Worm (Caenorhabditis elegans) whole organism, late embryonic: ENCODE measurements around the gene C35A11.4.

ENCODE experiments used
- C38D4.7 ChIP-seq: fragments of 200-800 bp; sonication (Bioruptor generic); optimal IDR thresholded peaks from 2 replicates; lab custom pipeline; 2018; ENCODE audit warnings: mild to moderate bottlenecking, missing genetic modification characterization, moderate library complexity, missing compliant biosample characterization
- F13H6.1 ChIP-seq: sonication (generic microtip); optimal IDR thresholded peaks from 2 replicates; lab custom pipeline; 2016; ENCODE audit warnings: missing genetic modification characterization, missing compliant biosample characterization
- K09A11.1 ChIP-seq: sonication (generic microtip); optimal IDR thresholded peaks from 2 replicates; lab custom pipeline; 2017; ENCODE audit warnings: antibody characterized with exemption, mild to moderate bottlenecking, missing genetic modification characterization, missing compliant biosample characterization; ENCODE audit not compliant: insufficient read depth
- T23F11.4 ChIP-seq: fragments of 200-800 bp; sonication (Bioruptor generic); optimal IDR thresholded peaks from 2 replicates; lab custom pipeline; 2018; ENCODE audit warnings: mild to moderate bottlenecking, missing genetic modification characterization, missing compliant biosample characterization
- ahr-1 ChIP-seq: sonication (generic microtip); optimal IDR thresholded peaks from 2 replicates; lab custom pipeline; 2016; ENCODE audit warnings: missing genetic modification characterization, missing compliant biosample characterization
- ama-1 ChIP-seq: fragments of 150-350 bp; optimal IDR thresholded peaks from 2 replicates; lab custom pipeline; 2014
- ceh-14 ChIP-seq: sonication (generic microtip); optimal IDR thresholded peaks from 2 replicates; lab custom pipeline; 2016; ENCODE audit warnings: missing genotype, missing genetic modification characterization, missing compliant biosample characterization
- ceh-18 ChIP-seq: sonication (generic microtip); optimal IDR thresholded peaks from 2 replicates; lab custom pipeline; 2016; ENCODE audit warnings: missing genetic modification characterization, missing compliant biosample characterization
- ceh-19 ChIP-seq: fragments of 200-800 bp; sonication (Bioruptor generic); optimal IDR thresholded peaks from 2 replicates; lab custom pipeline; 2018; ENCODE audit warnings: mild to moderate bottlenecking, missing genetic modification characterization, missing compliant biosample characterization
- ceh-2 ChIP-seq: sonication (generic microtip); optimal IDR thresholded peaks from 2 replicates; lab custom pipeline; 2016; ENCODE audit warnings: missing genotype, missing genetic modification characterization, missing compliant biosample characterization
- ceh-22 ChIP-seq: sonication (generic microtip); optimal IDR thresholded peaks from 2 replicates; lab custom pipeline; 2017; ENCODE audit warnings: missing biosample characterization, missing genetic modification characterization
- ceh-24 ChIP-seq: sonication (generic microtip); optimal IDR thresholded peaks from 2 replicates; lab custom pipeline; 2016; ENCODE audit warnings: mild to moderate bottlenecking, missing genetic modification characterization, missing compliant biosample characterization
- ceh-34 ChIP-seq: sonication (generic microtip); optimal IDR thresholded peaks from 2 replicates; lab custom pipeline; 2016; ENCODE audit warnings: mild to moderate bottlenecking, missing genetic modification characterization, missing compliant biosample characterization
- ceh-48 ChIP-seq: sonication (generic microtip); optimal IDR thresholded peaks from 2 replicates; lab custom pipeline; 2016; ENCODE audit warnings: missing genetic modification characterization, inconsistent platforms, missing compliant biosample characterization
- ceh-6 ChIP-seq: fragments of 200-800 bp; sonication (Bioruptor generic); optimal IDR thresholded peaks from 2 replicates; lab custom pipeline; 2018; ENCODE audit warnings: mild to moderate bottlenecking, missing genetic modification characterization, missing compliant biosample characterization
- ceh-9 ChIP-seq: sonication (generic microtip); optimal IDR thresholded peaks from 2 replicates; lab custom pipeline; 2016; ENCODE audit warnings: mild to moderate bottlenecking, missing genetic modification characterization, inconsistent platforms, missing compliant biosample characterization
- che-1 ChIP-seq: sonication (generic microtip); optimal IDR thresholded peaks from 2 replicates; lab custom pipeline; 2016; ENCODE audit warnings: mild to moderate bottlenecking, missing genetic modification characterization, missing compliant biosample characterization
- dve-1 ChIP-seq: sonication (generic microtip); optimal IDR thresholded peaks from 2 replicates; lab custom pipeline; 2017; ENCODE audit warnings: antibody characterized with exemption, mild to moderate bottlenecking, missing genetic modification characterization, missing compliant biosample characterization
- elt-2 ChIP-seq: sonication (generic microtip); optimal IDR thresholded peaks from 2 replicates; lab custom pipeline; 2016; ENCODE audit warnings: missing genetic modification reagents, missing genetic modification characterization, missing compliant biosample characterization
- fax-1 ChIP-seq: sonication (generic microtip); optimal IDR thresholded peaks from 2 replicates; lab custom pipeline; 2016; ENCODE audit warnings: missing genotype, missing genetic modification characterization, missing compliant biosample characterization
- gmeb-2 ChIP-seq: sonication (generic microtip); optimal IDR thresholded peaks from 2 replicates; lab custom pipeline; 2016; ENCODE audit warnings: missing genetic modification characterization, inconsistent platforms, missing compliant biosample characterization
- hlh-30 ChIP-seq: sonication (generic microtip); optimal IDR thresholded peaks from 2 replicates; lab custom pipeline; 2017; ENCODE audit warnings: antibody characterized with exemption, missing genetic modification characterization, missing compliant biosample characterization; ENCODE audit not compliant: insufficient read depth
- hlh-8 ChIP-seq: sonication (generic microtip); optimal IDR thresholded peaks from 2 replicates; lab custom pipeline; 2016; ENCODE audit warnings: missing genotype, missing genetic modification characterization, missing compliant biosample characterization
- lim-6 ChIP-seq: sonication (generic microtip); optimal IDR thresholded peaks from 2 replicates; lab custom pipeline; 2016; ENCODE audit warnings: missing genetic modification characterization, missing compliant biosample characterization
- lin-11 ChIP-seq: fragments of 200-800 bp; sonication (Bioruptor generic); optimal IDR thresholded peaks from 2 replicates; lab custom pipeline; 2018; ENCODE audit warnings: mild to moderate bottlenecking, missing genetic modification characterization, missing compliant biosample characterization
- madf-2 ChIP-seq: sonication (generic microtip); optimal IDR thresholded peaks from 2 replicates; lab custom pipeline; 2017; ENCODE audit warnings: missing genetic modification characterization, missing compliant biosample characterization
- nfya-1 ChIP-seq: sonication (generic microtip); optimal IDR thresholded peaks from 2 replicates; lab custom pipeline; 2017; ENCODE audit warnings: missing genetic modification characterization, mild to moderate bottlenecking, missing compliant biosample characterization, antibody characterized with exemption, moderate library complexity
- nhr-11 ChIP-seq: fragments of 150-350 bp; optimal IDR thresholded peaks from 2 replicates; lab custom pipeline; 2014; ENCODE audit warnings: missing biosample characterization, missing genetic modification characterization
- npax-4 ChIP-seq: sonication (generic microtip); optimal IDR thresholded peaks from 2 replicates; lab custom pipeline; 2016; ENCODE audit warnings: missing genetic modification characterization, missing compliant biosample characterization
- odd-2 ChIP-seq: sonication (generic microtip); optimal IDR thresholded peaks from 2 replicates; lab custom pipeline; 2017; ENCODE audit warnings: antibody characterized with exemption, mild to moderate bottlenecking, missing genetic modification characterization, missing compliant biosample characterization
- pag-3 ChIP-seq: sonication (generic microtip); optimal IDR thresholded peaks from 2 replicates; lab custom pipeline; 2016; ENCODE audit warnings: missing compliant biosample characterization, missing genetic modification characterization, borderline replicate concordance
- pat-9 ChIP-seq: fragments of 200-800 bp; sonication (Bioruptor generic); optimal IDR thresholded peaks from 2 replicates; lab custom pipeline; 2018; ENCODE audit warnings: mild to moderate bottlenecking, missing genetic modification characterization, moderate library complexity, missing compliant biosample characterization
- pax-1 ChIP-seq: fragments of 150-350 bp; optimal IDR thresholded peaks from 2 replicates; lab custom pipeline; 2014; ENCODE audit warnings: missing biosample characterization, missing genetic modification characterization
- pqm-1 ChIP-seq: sonication (generic microtip); optimal IDR thresholded peaks from 2 replicates; lab custom pipeline; 2016; ENCODE audit warnings: missing genetic modification characterization, missing compliant biosample characterization
- sdc-2 ChIP-seq: sonication (generic microtip); optimal IDR thresholded peaks from 2 replicates; lab custom pipeline; 2016; ENCODE audit warnings: missing genotype, missing genetic modification characterization, missing compliant biosample characterization
- sox-2 ChIP-seq: fragments of 200-800 bp; sonication (Bioruptor generic); IDR thresholded peaks from 2 replicates; pipeline ENCODE4 v1.3.6; 2022; ENCODE audit warnings: missing genetic modification reagents, missing genetic modification characterization, missing compliant biosample characterization
- sox-4 ChIP-seq: sonication (generic microtip); optimal IDR thresholded peaks from 2 replicates; lab custom pipeline; 2017; ENCODE audit warnings: mild to moderate bottlenecking, missing genetic modification characterization, inconsistent platforms, missing compliant biosample characterization
- tbx-7 ChIP-seq: sonication (generic microtip); optimal IDR thresholded peaks from 2 replicates; lab custom pipeline; 2016; ENCODE audit warnings: missing genotype, missing genetic modification characterization, missing compliant biosample characterization
- ttx-3 ChIP-seq: sonication (generic microtip); optimal IDR thresholded peaks from 2 replicates; lab custom pipeline; 2016; ENCODE audit warnings: missing genetic modification reagents, missing genetic modification characterization, missing compliant biosample characterization
- unc-3 ChIP-seq, 2 experiments: fragments of 200-800 bp in 1 of 2; sonication (Bioruptor generic) in 1 of 2; sonication (generic microtip) in 1 of 2; conservative IDR thresholded peaks in 1 of 2; optimal IDR thresholded peaks in 1 of 2; 2 replicates each; pipeline versions ENCODE4 v1.3.6 to Lab custom; 2016 to 2022; ENCODE audit warnings: missing compliant biosample characterization in 2 of 2, missing genetic modification characterization in 2 of 2, missing genetic modification reagents in 1 of 2
- unc-42 ChIP-seq: sonication (generic microtip); optimal IDR thresholded peaks from 2 replicates; lab custom pipeline; 2016; ENCODE audit warnings: missing genotype, missing genetic modification characterization, missing compliant biosample characterization
- ztf-16 ChIP-seq: sonication (generic microtip); optimal IDR thresholded peaks from 2 replicates; lab custom pipeline; 2017; ENCODE audit warnings: missing genetic modification characterization, missing compliant biosample characterization

The C35A11.4 gene

ce11 chrV:5358772-5359171, 34.2 kb downstream of the C35A11.4 start, which contains the start of gene nhr-216:
Gene nhr-216 (minus strand): TSS chrV:5358872.
- TF ChIP-seq elt-2, result no peak
- no peak for TF ChIP-seq C38D4.7
- TF ChIP-seq, all 69 proteins: peak for 0

ce11 chrV:5351483-5351882, 41.5 kb downstream of the C35A11.4 start, which contains the start of gene srd-9:
Gene srd-9 (plus strand): TSS chrV:5351783.
- no peak for TF ChIP-seq che-1 (tag; lab: Kevin White, UChicago)
- no peak for TF ChIP-seq pat-9

- TF ChIP-seq hlh-8 (tag; lab: Kevin White, UChicago) (no peak), hlh-30 (tag; lab: Kevin White, UChicago) (no peak), ceh-2 (no peak), odd-2 (tag; lab: Kevin White, UChicago) (no peak), ttx-3 (tag; lab: Kevin White, UChicago) (no peak), ceh-22 (tag; lab: Kevin White, UChicago) (no peak), unc-42 (no peak), nhr-11 (tag; lab: Kevin White, UChicago) (no peak), ceh-24 (no peak), madf-2 (tag; lab: Kevin White, UChicago) (no peak), ceh-9 (tag; lab: Kevin White, UChicago) (no peak), ahr-1 (tag; lab: Kevin White, UChicago) (no peak), tbx-7 (tag; lab: Kevin White, UChicago) (no peak), ceh-6 (no peak), ztf-16 (no peak), dve-1 (tag; lab: Kevin White, UChicago) (no peak), pax-1 (no peak), gmeb-2 (tag; lab: Kevin White, UChicago) (no peak), sdc-2 (tag; lab: Kevin White, UChicago) (no peak), ceh-19 (GFP tag; lab: Kevin White, UChicago) (no peak)
Observed at ce11 chrV:5349471-5349870, 43.5 kb downstream of the C35A11.4 start, which contains the start of gene T09D3.3. Gene T09D3.3 (minus strand): TSS chrV:5349571.

DNA sequence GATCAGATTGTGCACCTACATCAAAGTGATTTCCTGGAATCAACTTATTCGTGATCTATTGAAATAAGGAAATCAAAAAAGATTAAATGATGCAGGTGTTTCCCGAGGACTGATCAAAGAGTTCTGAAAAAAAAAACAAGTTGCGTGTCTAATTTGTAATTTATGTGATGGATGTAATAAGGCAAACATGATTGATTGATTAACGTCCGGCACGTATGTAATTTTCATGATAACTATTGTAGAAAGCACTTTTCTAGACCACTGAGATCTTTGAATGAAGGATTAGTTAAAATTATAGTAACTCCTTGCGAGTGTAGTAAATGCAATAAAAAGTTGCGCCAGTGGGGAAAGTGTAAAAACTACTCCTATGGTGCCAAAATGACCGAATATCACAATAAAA, 47.5 kb downstream of the C35A11.4 start, which contains the start of gene srg-25:
Gene srg-25, minus strand, starts transcription at position 101 of the 400 bp plus-strand sequence.
- TF ChIP-seq ceh-24, result no peak
- TF ChIP-seq ztf-16, result no peak
- no peak for TF ChIP-seq sox-4
- TF ChIP-seq ahr-1 (tag; lab: Kevin White, UChicago), result no peak
- TF ChIP-seq npax-4 (tag; lab: Kevin White, UChicago), result no peak
- TF ChIP-seq K09A11.1, result no peak
- TF ChIP-seq F13H6.1 (tag; lab: Kevin White, UChicago), result no peak
- no peak for TF ChIP-seq sox-2
- TF ChIP-seq pqm-1, result no peak
- TF ChIP-seq ama-1 (lab: Kevin White, UChicago), result no peak

- TF ChIP-seq K09A11.1 (no peak), unc-3 (GFP tag; conservative IDR thresholded peaks at IDR 0.05; lab: Robert Waterston, UW) (no peak), unc-3 (tag; optimal IDR thresholded peaks at IDR 0.05; lab: Kevin White, UChicago) (no peak), madf-2 (tag; lab: Kevin White, UChicago) (no peak), lim-6 (tag; lab: Kevin White, UChicago) (no peak), ceh-34 (tag; lab: Kevin White, UChicago) (no peak), fax-1 (no peak), ceh-14 (tag; lab: Kevin White, UChicago) (no peak), tbx-7 (tag; lab: Kevin White, UChicago) (no peak), T23F11.4 (GFP tag; lab: Kevin White, UChicago) (no peak), lin-11 (tag; lab: Kevin White, UChicago) (no peak), dve-1 (tag; lab: Kevin White, UChicago) (no peak), F13H6.1 (tag; lab: Kevin White, UChicago) (no peak), pag-3 (tag; lab: Kevin White, UChicago) (no peak), sox-2 (no peak), ceh-24 (no peak), ceh-18 (no peak), ceh-48 (tag; lab: Kevin White, UChicago) (no peak), nfya-1 (tag; lab: Kevin White, UChicago) (no peak)
- TF ChIP-seq, all 69 proteins: peak for 0
Observed at ce11 chrV:5339497-5339896, 53.5 kb downstream of the C35A11.4 start, which contains the start of gene srg-27. Gene srg-27 (plus strand): TSS chrV:5339797.
